Fruit fly (Drosophila melanogaster): ENCODE measurements around the gene CG43092.
A peak's percentile ranks its signal among the peaks of the same experiment; 100 is the strongest.

The CG43092 gene

dm6 chr3R:22745432-22745831 lies 24.0 kb downstream of the CG43092 start, which contains the start of the genes vret and HP1c (continued):
- TF ChIP-seq Aef1 (GFP tag; IDR thresholded peaks at IDR 0.05) (peak; percentile 68), otp (GFP tag; IDR thresholded peaks at IDR 0.05) (no peak), org-1 (GFP tag; optimal IDR thresholded peaks at IDR 0.05) (no peak), pros (GFP tag; optimal IDR thresholded peaks at IDR 0.05) (no peak), bsh (GFP tag; optimal IDR thresholded peaks at IDR 0.05) (no peak), Nf-YA (GFP tag; IDR thresholded peaks at IDR 0.05) (no peak), CG15514 (GFP tag; optimal IDR thresholded peaks at IDR 0.05) (peak; percentile 40), CG3065 (GFP tag; optimal IDR thresholded peaks at IDR 0.05) (no peak), gce (GFP tag; IDR thresholded peaks at IDR 0.05) (no peak), knrl (GFP tag; IDR thresholded peaks at IDR 0.05; ENCODE audit: partially characterized antibody) (no peak), CG14965 (GFP tag; optimal IDR thresholded peaks at IDR 0.05; ENCODE audit: borderline replicate concordance) (no peak), Hr3 (GFP tag; optimal IDR thresholded peaks at IDR 0.05) (no peak), mam (GFP tag; optimal IDR thresholded peaks at IDR 0.05) (no peak), CG10543 (GFP tag; optimal IDR thresholded peaks at IDR 0.05) (no peak), Nf-YB (GFP tag; optimal IDR thresholded peaks at IDR 0.05) (no peak), Vsx1 (GFP tag; optimal IDR thresholded peaks at IDR 0.05) (no peak), CG11093 (GFP tag; IDR thresholded peaks at IDR 0.05) (no peak), CG17361 (GFP tag; IDR thresholded peaks at IDR 0.05) (no peak), cato (GFP tag; optimal IDR thresholded peaks at IDR 0.05; ENCODE audit: borderline replicate concordance) (no peak), Neu2 (GFP tag; optimal IDR thresholded peaks at IDR 0.05; ENCODE audit: borderline replicate concordance) (no peak), danr (GFP tag; IDR thresholded peaks at IDR 0.05) (no peak), oc (tag; optimal IDR thresholded peaks at IDR 0.05) (no peak), HLH4C (GFP tag; IDR thresholded peaks at IDR 0.05; ENCODE audit: partially characterized antibody) (no peak), zen2 (GFP tag; IDR thresholded peaks at IDR 0.05; ENCODE audit: partially characterized antibody) (no peak), sens-2 (GFP tag; IDR thresholded peaks at IDR 0.05) (no peak), CG10654 (GFP tag; optimal IDR thresholded peaks at IDR 0.05) (no peak), BEAF-32 (GFP tag; optimal IDR thresholded peaks at IDR 0.05) (peak; percentile 46), Ravus (GFP tag; IDR thresholded peaks at IDR 0.05) (no peak), CG14050 (GFP tag; IDR thresholded peaks at IDR 0.05) (no peak), gt (GFP tag; IDR thresholded peaks at IDR 0.05) (no peak), D19B (GFP tag; optimal IDR thresholded peaks at IDR 0.05) (no peak), sd (tag; optimal IDR thresholded peaks at IDR 0.05) (no peak), ase (GFP tag; IDR thresholded peaks at IDR 0.05) (no peak), tgo (GFP tag; IDR thresholded peaks at IDR 0.05) (no peak), onecut (GFP tag; IDR thresholded peaks at IDR 0.05) (no peak), CG7928 (GFP tag; optimal IDR thresholded peaks at IDR 0.05) (no peak), CG7357 (GFP tag; IDR thresholded peaks at IDR 0.05) (no peak), CG18262 (tag; optimal IDR thresholded peaks at IDR 0.05) (no peak), CG4328 (GFP tag; optimal IDR thresholded peaks at IDR 0.05) (no peak), CG7372 (GFP tag; IDR thresholded peaks at IDR 0.05) (no peak), eve (GFP tag; optimal IDR thresholded peaks at IDR 0.05) (no peak), CG12236 (GFP tag; optimal IDR thresholded peaks at IDR 0.05) (no peak), YL-1 (GFP tag; optimal IDR thresholded peaks at IDR 0.05) (peak; percentile 10), CG32767 (GFP tag; IDR thresholded peaks at IDR 0.05) (no peak), Hmx (GFP tag; optimal IDR thresholded peaks at IDR 0.05) (no peak), nerfin-1 (tag; optimal IDR thresholded peaks at IDR 0.05) (no peak), nmo (GFP tag; optimal IDR thresholded peaks at IDR 0.05) (peak; percentile 7), CG3838 (GFP tag; optimal IDR thresholded peaks at IDR 0.05) (no peak), toy (GFP tag; IDR thresholded peaks at IDR 0.05) (no peak), CG8924 (tag; optimal IDR thresholded peaks at IDR 0.05) (no peak), ewg (GFP tag; optimal IDR thresholded peaks at IDR 0.05) (no peak), Gug (GFP tag; IDR thresholded peaks at IDR 0.05) (no peak)

Data from whole organism, embryonic.